Worm (Caenorhabditis elegans) whole organism, young adult: ENCODE results near the gene kin-36.

Experiments used
- B0261.1 ChIP-seq: sonication (generic microtip); optimal IDR thresholded peaks from 2 replicates; lab custom pipeline; 2016; ENCODE audit warnings: mild to moderate bottlenecking, missing genetic modification characterization, moderate library complexity, missing compliant biosample characterization
- B0336.3 ChIP-seq: fragments of 200-800 bp; sonication (Bioruptor generic); IDR thresholded peaks from 2 replicates; pipeline ENCODE4 v1.3.6; 2022; ENCODE audit warnings: missing genetic modification characterization, missing compliant biosample characterization
- C17E4.6 ChIP-seq: fragments of 200-800 bp; sonication (Bioruptor generic); IDR thresholded peaks from 2 replicates; pipeline ENCODE4 v1.3.6; 2022; ENCODE audit warnings: missing genetic modification reagents, missing genetic modification characterization, missing compliant biosample characterization
- F22D6.2 ChIP-seq: sonication (generic microtip); optimal IDR thresholded peaks from 2 replicates; lab custom pipeline; 2016; ENCODE audit warnings: mild to moderate bottlenecking, missing genetic modification characterization, missing compliant biosample characterization
- F52B5.7 ChIP-seq: sonication (generic microtip); optimal IDR thresholded peaks from 2 replicates; lab custom pipeline; 2016; ENCODE audit warnings: mild to moderate bottlenecking, missing genetic modification characterization, missing compliant biosample characterization
- K12H6.12 ChIP-seq: fragments of 200-800 bp; sonication (Bioruptor generic); optimal IDR thresholded peaks from 2 replicates; lab custom pipeline; 2018; ENCODE audit warnings: mild to moderate bottlenecking, missing genetic modification characterization, missing compliant biosample characterization
- T26A5.8 ChIP-seq: sonication (generic microtip); optimal IDR thresholded peaks from 2 replicates; lab custom pipeline; 2016; ENCODE audit warnings: missing genetic modification characterization, missing compliant biosample characterization
- Y53F4B.3 ChIP-seq: fragments of 200-800 bp; sonication (Bioruptor generic); IDR thresholded peaks from 2 replicates; pipeline ENCODE4 v1.3.6; 2022; ENCODE audit warnings: missing genetic modification reagents, missing genetic modification characterization, missing compliant biosample characterization
- Y95B8A.8 ChIP-seq: fragments of 200-800 bp; sonication (Bioruptor generic); IDR thresholded peaks from 2 replicates; pipeline ENCODE4 v1.3.6; 2022; ENCODE audit warnings: missing genetic modification reagents, missing genetic modification characterization, missing compliant biosample characterization
- ama-1 ChIP-seq, 3 experiments: fragments of 150-350 bp in 1 of 3; sonication (generic microtip) in 2 of 3; optimal IDR thresholded peaks; 2 replicates each; lab custom pipeline; 2014 to 2018; ENCODE audit warnings: missing biosample characterization in 2 of 3, missing genetic modification characterization in 2 of 3, missing genetic modification reagents in 2 of 3
- aptf-2 ChIP-seq: fragments of 200-800 bp; sonication (Bioruptor generic); conservative IDR thresholded peaks from 2 replicates; pipeline ENCODE4 v1.3.6; 2022; ENCODE audit warnings: missing genetic modification reagents, missing genetic modification characterization, missing compliant biosample characterization
- athp-1 ChIP-seq: sonication (generic microtip); optimal IDR thresholded peaks from 2 replicates; lab custom pipeline; 2017; ENCODE audit warnings: mild to moderate bottlenecking, missing genetic modification characterization, missing compliant biosample characterization
- attf-3 ChIP-seq: fragments of 200-800 bp; sonication (Bioruptor generic); conservative IDR thresholded peaks from 2 replicates; pipeline ENCODE4 v1.3.6; 2022; ENCODE audit warnings: missing genetic modification reagents, missing genetic modification characterization, missing compliant biosample characterization
- attf-5 ChIP-seq: fragments of 200-800 bp; sonication (Bioruptor generic); optimal IDR thresholded peaks from 2 replicates; lab custom pipeline; 2018; ENCODE audit warnings: mild to moderate bottlenecking, missing genetic modification characterization, missing compliant biosample characterization
- bed-1 ChIP-seq: fragments of 200-800 bp; sonication (Bioruptor generic); IDR thresholded peaks from 2 replicates; pipeline ENCODE4 v1.3.6; 2022; ENCODE audit warnings: missing genetic modification reagents, missing genetic modification characterization, missing compliant biosample characterization
- cebp-2 ChIP-seq: fragments of 200-800 bp; sonication (Bioruptor generic); IDR thresholded peaks from 2 replicates; pipeline ENCODE4 v1.3.6; 2022; ENCODE audit warnings: missing genetic modification characterization, missing compliant biosample characterization
- ceh-40 ChIP-seq: fragments of 200-800 bp; sonication (Bioruptor generic); IDR thresholded peaks from 2 replicates; pipeline ENCODE4 v1.3.6; 2022; ENCODE audit warnings: missing genetic modification characterization, missing compliant biosample characterization
- ceh-58 ChIP-seq: fragments of 200-800 bp; sonication (Bioruptor generic); IDR thresholded peaks from 2 replicates; pipeline ENCODE4 v1.3.6; 2022; ENCODE audit warnings: missing genetic modification characterization, missing compliant biosample characterization
- egrh-3 ChIP-seq: fragments of 200-800 bp; sonication (Bioruptor generic); IDR thresholded peaks from 2 replicates; pipeline ENCODE4 v1.3.6; 2022; ENCODE audit warnings: missing genetic modification reagents, missing genetic modification characterization, missing compliant biosample characterization
- ets-4 ChIP-seq: fragments of 200-800 bp; sonication (Bioruptor generic); optimal IDR thresholded peaks from 2 replicates; lab custom pipeline; 2018; ENCODE audit warnings: mild to moderate bottlenecking, missing genetic modification characterization, missing compliant biosample characterization
- fkh-3 ChIP-seq: sonication (generic microtip); optimal IDR thresholded peaks from 2 replicates; lab custom pipeline; 2016; ENCODE audit warnings: mild to moderate bottlenecking, missing genetic modification characterization, missing compliant biosample characterization
- him-1 ChIP-seq: sonication (generic microtip); optimal IDR thresholded peaks from 2 replicates; lab custom pipeline; 2016; ENCODE audit warnings: missing genotype, missing genetic modification reagents, missing genetic modification characterization, missing compliant biosample characterization
- hlh-26 ChIP-seq: fragments of 200-800 bp; sonication (Bioruptor generic); conservative IDR thresholded peaks from 2 replicates; pipeline ENCODE4 v1.3.6; 2022; ENCODE audit warnings: missing genetic modification reagents, missing genetic modification characterization, missing compliant biosample characterization
- lag-1 ChIP-seq: fragments of 200-800 bp; sonication (Bioruptor generic); IDR thresholded peaks from 2 replicates; pipeline ENCODE4 v1.3.6; 2022; ENCODE audit warnings: missing genetic modification reagents, missing genetic modification characterization, missing compliant biosample characterization
- let-607 ChIP-seq, 2 experiments: fragments of 200-800 bp in 1 of 2; sonication (Bioruptor generic) in 1 of 2; sonication (generic microtip) in 1 of 2; optimal IDR thresholded peaks; 2 replicates each; lab custom pipeline; 2016 to 2018; ENCODE audit warnings: mild to moderate bottlenecking in 2 of 2, missing compliant biosample characterization in 2 of 2, missing genetic modification characterization in 2 of 2, moderate library complexity in 2 of 2, missing genotype in 1 of 2
- lin-35 ChIP-seq, 3 experiments: fragments of 150-350 bp in 2 of 3; sonication (generic microtip) in 1 of 3; optimal IDR thresholded peaks; 2 replicates each; lab custom pipeline; 2014 to 2018; ENCODE audit warnings: missing biosample characterization in 3 of 3, missing genetic modification characterization in 3 of 3, missing genetic modification reagents in 3 of 3
- lin-54 ChIP-seq: fragments of 200-800 bp; sonication (Bioruptor generic); optimal IDR thresholded peaks from 2 replicates; lab custom pipeline; 2018; ENCODE audit warnings: mild to moderate bottlenecking, missing genetic modification characterization, missing compliant biosample characterization
- lir-1 ChIP-seq: fragments of 200-800 bp; sonication (Bioruptor generic); conservative IDR thresholded peaks from 2 replicates; pipeline ENCODE4 v1.3.6; 2022; ENCODE audit warnings: missing genetic modification reagents, missing genetic modification characterization, missing compliant biosample characterization
- lsl-1 ChIP-seq: fragments of 200-800 bp; sonication (Bioruptor generic); optimal IDR thresholded peaks from 2 replicates; lab custom pipeline; 2018; ENCODE audit warnings: mild to moderate bottlenecking, missing genetic modification characterization, moderate library complexity, missing compliant biosample characterization
- mes-4 ChIP-seq: sonication (generic microtip); optimal IDR thresholded peaks from 2 replicates; lab custom pipeline; 2016; ENCODE audit warnings: missing genotype, missing genetic modification characterization, missing compliant biosample characterization
- nfya-2 ChIP-seq: fragments of 200-800 bp; sonication (Bioruptor generic); IDR thresholded peaks from 2 replicates; pipeline ENCODE4 v1.3.6; 2022; ENCODE audit warnings: missing genetic modification reagents, missing genetic modification characterization, missing compliant biosample characterization
- nhr-179 ChIP-seq: sonication (generic microtip); optimal IDR thresholded peaks from 2 replicates; lab custom pipeline; 2016; ENCODE audit warnings: mild to moderate bottlenecking, missing genetic modification characterization, missing compliant biosample characterization
- nhr-27 ChIP-seq: fragments of 200-800 bp; sonication (Bioruptor generic); optimal IDR thresholded peaks from 2 replicates; lab custom pipeline; 2018; ENCODE audit warnings: mild to moderate bottlenecking, missing genetic modification characterization, moderate library complexity, missing compliant biosample characterization
- nhr-90 ChIP-seq: sonication (generic microtip); optimal IDR thresholded peaks from 2 replicates; lab custom pipeline; 2016; ENCODE audit warnings: missing genotype, mild to moderate bottlenecking, missing genetic modification characterization, missing compliant biosample characterization
- pbrm-1 ChIP-seq: fragments of 200-800 bp; sonication (Bioruptor generic); IDR thresholded peaks from 2 replicates; pipeline ENCODE4 v1.3.6; 2022; ENCODE audit warnings: missing genetic modification reagents, missing genetic modification characterization, missing compliant biosample characterization
- pha-4 ChIP-seq: fragments of 150-350 bp; sonication (generic microtip); optimal IDR thresholded peaks from 2 replicates; lab custom pipeline; 2014; ENCODE audit warnings: missing biosample characterization, missing genetic modification reagents, missing genetic modification characterization
- rcor-1 ChIP-seq: fragments of 200-800 bp; sonication (Bioruptor generic); IDR thresholded peaks from 2 replicates; pipeline ENCODE4 v1.3.6; 2022; ENCODE audit warnings: missing genetic modification reagents, missing genetic modification characterization, missing compliant biosample characterization
- repo-1 ChIP-seq: sonication (generic microtip); optimal IDR thresholded peaks from 2 replicates; lab custom pipeline; 2017; ENCODE audit warnings: mild to moderate bottlenecking, missing genetic modification characterization, missing compliant biosample characterization
- rpc-1 ChIP-seq, 2 experiments: fragments of 150-350 bp in 1 of 2; sonication (generic microtip) in 1 of 2; optimal IDR thresholded peaks; 2 replicates each; lab custom pipeline; 2014 to 2018; ENCODE audit warnings: missing biosample characterization in 1 of 2, missing genetic modification characterization in 1 of 2, missing genetic modification reagents in 1 of 2, missing genotype in 1 of 2
- snpc-1.3 ChIP-seq: sonication (generic microtip); optimal IDR thresholded peaks from 2 replicates; lab custom pipeline; 2017; ENCODE audit warnings: missing genetic modification characterization, mild to moderate bottlenecking, missing compliant biosample characterization, antibody characterized with exemption, moderate library complexity, missing genotype, missing genetic modification reagents; ENCODE audit not compliant: insufficient read depth
- snpc-3.4 ChIP-seq: sonication (generic microtip); optimal IDR thresholded peaks from 2 replicates; lab custom pipeline; 2017; ENCODE audit warnings: missing genetic modification characterization, mild to moderate bottlenecking, missing compliant biosample characterization, antibody characterized with exemption, moderate library complexity, missing genotype, missing genetic modification reagents
- somi-1 ChIP-seq: fragments of 200-800 bp; sonication (Bioruptor generic); optimal IDR thresholded peaks from 2 replicates; lab custom pipeline; 2018; ENCODE audit warnings: mild to moderate bottlenecking, missing genetic modification characterization, missing compliant biosample characterization
- tlf-1 ChIP-seq: fragments of 200-800 bp; sonication (Bioruptor generic); optimal IDR thresholded peaks from 2 replicates; lab custom pipeline; 2018; ENCODE audit warnings: mild to moderate bottlenecking, missing genetic modification characterization, missing compliant biosample characterization
- unc-62 ChIP-seq: fragments of 150-350 bp; optimal IDR thresholded peaks from 2 replicates; lab custom pipeline; 2014; ENCODE audit warnings: missing biosample characterization, missing genetic modification reagents, missing genetic modification characterization
- xnd-1 ChIP-seq: sonication (generic microtip); optimal IDR thresholded peaks from 2 replicates; lab custom pipeline; 2016; ENCODE audit warnings: missing genotype, missing genetic modification reagents, missing genetic modification characterization, missing compliant biosample characterization
- zfh-2 ChIP-seq: fragments of 200-800 bp; sonication (Bioruptor generic); conservative IDR thresholded peaks from 2 replicates; pipeline ENCODE4 v1.3.6; 2022; ENCODE audit warnings: missing genetic modification reagents, missing genetic modification characterization, missing compliant biosample characterization
- zim-3 ChIP-seq: sonication (generic microtip); optimal IDR thresholded peaks from 2 replicates; lab custom pipeline; 2017; ENCODE audit warnings: mild to moderate bottlenecking, missing genetic modification characterization, moderate library complexity, missing compliant biosample characterization
- ztf-26 ChIP-seq: sonication (generic microtip); optimal IDR thresholded peaks from 2 replicates; lab custom pipeline; 2017; ENCODE audit warnings: missing genetic modification characterization, missing compliant biosample characterization
- ztf-28 ChIP-seq: fragments of 200-800 bp; sonication (Bioruptor generic); IDR thresholded peaks from 2 replicates; pipeline ENCODE4 v1.3.6; 2022; ENCODE audit warnings: missing genetic modification reagents, missing genetic modification characterization, missing compliant biosample characterization

The kin-36 gene

DNA sequence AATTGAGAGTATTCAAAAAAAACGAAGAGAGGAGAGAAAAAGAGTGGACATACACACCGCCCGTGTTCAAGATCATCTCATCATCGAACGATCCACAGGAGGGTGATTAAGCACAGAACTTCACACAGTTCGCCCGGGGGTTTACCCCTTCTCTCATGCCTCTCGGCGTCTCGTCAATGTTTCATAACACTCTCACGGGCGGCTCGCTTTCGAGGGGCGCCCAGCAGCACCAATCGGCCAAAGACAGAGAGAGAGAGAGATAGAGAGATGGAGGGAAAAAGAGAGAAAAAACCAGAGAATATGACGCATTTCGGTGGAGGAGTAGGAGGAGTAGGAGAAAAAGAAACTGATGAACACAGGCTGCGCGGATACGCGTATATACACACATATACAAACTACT, 26.4 kb downstream of the kin-36 start (continued):
- TF ChIP-seq attf-5 (GFP tag; lab: Kevin White, UChicago) (peak; percentile 93), him-1 (tag; lab: Kevin White, UChicago) (no peak), snpc-3.4 (no peak), unc-62 (GFP tag; lab: Kevin White, UChicago) (no peak), pha-4 (tag; lab: Kevin White, UChicago) (no peak), attf-3 (GFP tag; lab: Robert Waterston, UW) (no peak), egrh-3 (GFP tag; lab: Robert Waterston, UW) (peak; percentile 50; the same call in 1 of the 2 replicates), athp-1 (tag; lab: Kevin White, UChicago) (no peak), F52B5.7 (no peak), bed-1 (GFP tag; lab: Robert Waterston, UW) (no peak), B0336.3 (GFP tag; lab: Robert Waterston, UW) (peak; percentile 43; the same call in 1 of the 2 replicates), C17E4.6 (GFP tag; lab: Robert Waterston, UW) (0 out of 2 replicates have a peak, but pooled peaks have one; percentile 19), somi-1 (GFP tag; lab: Kevin White, UChicago) (no peak), repo-1 (tag; lab: Kevin White, UChicago) (peak; percentile 21), B0261.1 (tag; lab: Kevin White, UChicago) (no peak), ama-1 (optimal IDR thresholded peaks at IDR 0.05; lab: Kevin White, UChicago) (no peak), ama-1 (GFP tag; optimal IDR thresholded peaks at IDR 0.05; lab: Kevin White, UChicago) (no peak), snpc-1.3 (no peak), T26A5.8 (tag; lab: Kevin White, UChicago) (no peak), lin-54 (peak; percentile 43), ceh-58 (GFP tag; lab: Robert Waterston, UW) (no peak), K12H6.12 (tag; lab: Kevin White, UChicago) (peak; percentile 77), nhr-27 (tag; lab: Kevin White, UChicago) (no peak), ets-4 (GFP tag; lab: Kevin White, UChicago) (peak; percentile 71), Y53F4B.3 (GFP tag; lab: Robert Waterston, UW) (no peak), mes-4 (tag; lab: Kevin White, UChicago) (no peak), fkh-3 (tag; lab: Kevin White, UChicago) (no peak), ztf-28 (GFP tag; lab: Robert Waterston, UW) (no peak), zfh-2 (GFP tag; lab: Robert Waterston, UW) (peak; percentile 97), cebp-2 (no peak), nhr-90 (tag; lab: Kevin White, UChicago) (peak; percentile 51), F22D6.2 (tag; lab: Kevin White, UChicago) (no peak), nhr-179 (no peak), ceh-40 (GFP tag; lab: Robert Waterston, UW) (no peak), Y95B8A.8 (0 out of 2 replicates have a peak, but pooled peaks have one; percentile 37), hlh-26 (no peak), rpc-1 (optimal IDR thresholded peaks at IDR 0.05; lab: Kevin White, UChicago) (no peak), rpc-1 (tag; optimal IDR thresholded peaks at IDR 0.05; lab: Kevin White, UChicago) (no peak), lin-35 (GFP tag; optimal IDR thresholded peaks at IDR 0.05; lab: Kevin White, UChicago) (peak in 1 of 3 experiments; percentile 28), lag-1 (GFP tag; lab: Robert Waterston, UW) (no peak), aptf-2 (GFP tag; lab: Robert Waterston, UW) (no peak), zim-3 (tag; lab: Kevin White, UChicago) (no peak), tlf-1 (GFP tag; lab: Kevin White, UChicago) (no peak), lsl-1 (GFP tag; lab: Kevin White, UChicago) (no peak), xnd-1 (tag; lab: Kevin White, UChicago) (no peak), nfya-2 (GFP tag; lab: Robert Waterston, UW) (no peak), rcor-1 (peak; percentile 58; the same call in 1 of the 2 replicates), let-607 (tag; optimal IDR thresholded peaks at IDR 0.05; lab: Kevin White, UChicago) (peak in 1 of 2 experiments; percentile 27), ztf-26 (tag; lab: Kevin White, UChicago) (peak; percentile 15), lir-1 (GFP tag; lab: Robert Waterston, UW) (no peak), pbrm-1 (peak; percentile 52)
